Worm (Caenorhabditis elegans) whole organism, midembryonic: ENCODE data around the gene T06E4.21.

Experiments used
- T22C8.4 ChIP-seq: fragments of 200-800 bp; sonication (Bioruptor generic); IDR thresholded peaks from 2 replicates; pipeline ENCODE4 v1.3.6; 2022; ENCODE audit warnings: missing genetic modification characterization, missing compliant biosample characterization
- med-1 ChIP-seq: sonication (generic microtip); optimal IDR thresholded peaks from 2 replicates; lab custom pipeline; 2017; ENCODE audit warnings: missing genetic modification characterization, mild to moderate bottlenecking, missing compliant biosample characterization, antibody characterized with exemption, missing genetic modification reagents; ENCODE audit not compliant: insufficient read depth

- TF ChIP-seq med-1 (GFP tag; lab: Kevin White, UChicago), result no peak
- no peak for TF ChIP-seq T22C8.4
These were observed 26.3 kb upstream of the T06E4.21 start, which contains the start of gene idpc-4 for ce11 chrV:9625122-9625521.
